Fruit fly (Drosophila melanogaster) S2 (cell line): ENCODE measurements around the gene CG33253.
A peak's percentile ranks its signal among the peaks of the same experiment; 100 is the strongest.

ENCODE experiments used
- CG8478 ChIP-seq: fragments of >200 bp; optimal IDR thresholded peaks from 2 replicates; lab custom pipeline; 2018
- CTCF ChIP-seq, 2 experiments: fragments of >200 bp; optimal IDR thresholded peaks; 2 replicates each; lab custom pipeline; 2018

DNA sequence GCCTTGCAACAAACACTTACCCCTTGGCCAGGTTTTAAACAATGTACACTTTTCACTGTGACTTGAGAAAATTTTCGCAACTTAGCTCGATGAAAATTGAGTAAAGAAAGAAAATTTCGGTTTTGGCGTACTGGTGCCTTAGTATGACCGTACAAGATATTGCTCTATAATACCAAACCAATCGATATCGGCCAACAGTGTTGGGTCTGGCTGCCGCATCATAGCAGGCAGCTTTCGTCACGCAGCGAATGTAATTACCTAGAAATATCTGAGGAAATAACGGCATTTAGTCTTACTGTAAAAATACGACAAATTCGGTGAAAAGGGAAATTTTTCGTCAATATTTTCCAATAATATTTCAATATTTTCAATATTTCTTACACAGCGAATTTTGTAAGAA lies 24.8 kb downstream of the CG33253 start, which contains the start of gene Ulp1:
- TF ChIP-seq CTCF (optimal IDR thresholded peaks at IDR 0.05; lab: Kevin White, UChicago), result peak; percentile 58 to 67
- TF ChIP-seq CG8478, result no peak
